Fruit fly (Drosophila melanogaster) Kc167 (cell line): ENCODE results near the gene Brd7-9.

ENCODE experiments used
- Sin3A ChIP-seq: fragments of >200 bp; optimal IDR thresholded peaks from 2 replicates; lab custom pipeline; 2018; ENCODE audit warnings: missing external identifiers
- h ChIP-seq: fragments of >200 bp; optimal IDR thresholded peaks from 3 replicates; lab custom pipeline; 2018; ENCODE audit warnings: missing external identifiers
- insv ChIP-seq: fragments of >200 bp; optimal IDR thresholded peaks from 3 replicates; lab custom pipeline; 2018; ENCODE audit warnings: missing external identifiers
- ttk ChIP-seq: sonication (Bioruptor generic); optimal IDR thresholded peaks from 2 replicates; lab custom pipeline; 2017; ENCODE audit warnings: missing external identifiers

dm6 chr2L:7753874-7754273 is 28.8 kb upstream of the Brd7-9 start, which contains the start of gene CG46025:
- no peak for TF ChIP-seq Sin3A (lab: Kevin White, UChicago)
- TF ChIP-seq ttk (lab: Kevin White, UChicago): no peak
- no peak for TF ChIP-seq insv
- no peak for TF ChIP-seq h (lab: Kevin White, UChicago)
